Fruit fly (Drosophila melanogaster) whole organism, embryonic: ENCODE results near the gene CG9302.
A peak's percentile ranks its signal among the peaks of the same experiment; 100 is the strongest.

Experiments used
- Adf1 ChIP-seq: fragments of 200-800 bp; sonication (Bioruptor generic); IDR thresholded peaks from 2 replicates; pipeline ENCODE4 v1.3.6; 2022; ENCODE audit warnings: missing biosample characterization, missing genetic modification characterization
- Awh ChIP-seq: fragments of 200-800 bp; sonication (Bioruptor generic); IDR thresholded peaks from 2 replicates; pipeline ENCODE4, ENCODE4 v1.3.6; 2022; ENCODE audit warnings: missing biosample characterization, missing genetic modification characterization
- CG12659 ChIP-seq: fragments of 200-800 bp; sonication (Bioruptor generic); optimal IDR thresholded peaks from 3 replicates; lab custom pipeline; 2017; ENCODE audit warnings: mild to moderate bottlenecking, missing biosample characterization, missing genetic modification reagents, missing genetic modification characterization
- CG12744 ChIP-seq: fragments of 200-800 bp; sonication (Bioruptor generic); optimal IDR thresholded peaks from 2 replicates; lab custom pipeline; 2016; ENCODE audit warnings: missing biosample characterization, missing genetic modification characterization
- CG12769 ChIP-seq: fragments of 200-800 bp; sonication (Bioruptor generic); optimal IDR thresholded peaks from 2 replicates; lab custom pipeline; 2019; ENCODE audit warnings: missing biosample characterization, mild to moderate bottlenecking, missing genetic modification characterization, moderate library complexity
- CG12942 ChIP-seq: fragments of 200-800 bp; sonication (Bioruptor generic); optimal IDR thresholded peaks from 3 replicates; lab custom pipeline; 2016; ENCODE audit warnings: missing biosample characterization, missing genetic modification characterization
- CG13123 ChIP-seq: fragments of 200-800 bp; sonication (Bioruptor generic); optimal IDR thresholded peaks from 2 replicates; lab custom pipeline; 2016; ENCODE audit warnings: missing biosample characterization, missing genetic modification characterization
- CG13775 ChIP-seq: fragments of 200-800 bp; sonication (Bioruptor generic); optimal IDR thresholded peaks from 3 replicates; lab custom pipeline; 2017; ENCODE audit warnings: missing biosample characterization, mild to moderate bottlenecking, missing genetic modification characterization
- CG15011 ChIP-seq: fragments of 200-800 bp; sonication (Bioruptor generic); optimal IDR thresholded peaks from 3 replicates; lab custom pipeline; 2018; ENCODE audit warnings: missing biosample characterization, mild to moderate bottlenecking, missing genetic modification characterization
- CG15269 ChIP-seq: fragments of 200-800 bp; sonication (Bioruptor generic); optimal IDR thresholded peaks from 2 replicates; lab custom pipeline; 2018; ENCODE audit warnings: missing biosample characterization, mild to moderate bottlenecking, missing genetic modification characterization, moderate library complexity
- CG18011 ChIP-seq: fragments of 200-800 bp; sonication (Bioruptor generic); optimal IDR thresholded peaks from 2 replicates; lab custom pipeline; 2017; ENCODE audit warnings: missing biosample characterization, missing genetic modification characterization, mild to moderate bottlenecking, moderate library complexity, missing genotype
- CG30403 ChIP-seq: fragments of 200-800 bp; sonication (Bioruptor generic); optimal IDR thresholded peaks from 3 replicates; lab custom pipeline; 2016; ENCODE audit warnings: missing biosample characterization, missing genetic modification characterization
- CG4820 ChIP-seq: fragments of 200-800 bp; sonication (Bioruptor generic); optimal IDR thresholded peaks from 3 replicates; lab custom pipeline; 2016; ENCODE audit warnings: missing biosample characterization, missing genetic modification characterization
- CG6254 ChIP-seq: fragments of 200-800 bp; sonication (Bioruptor generic); optimal IDR thresholded peaks from 3 replicates; lab custom pipeline; 2017; ENCODE audit warnings: mild to moderate bottlenecking, missing biosample characterization, missing genetic modification reagents, missing genetic modification characterization
- CG6791 ChIP-seq: fragments of 200-800 bp; sonication (Bioruptor generic); IDR thresholded peaks from 3 replicates; pipeline ENCODE4 v1.3.6; 2022; ENCODE audit warnings: missing biosample characterization, missing genetic modification characterization; ENCODE audit not compliant: partially characterized antibody
- CG7271 ChIP-seq: fragments of 200-800 bp; sonication (Bioruptor generic); optimal IDR thresholded peaks from 2 replicates; lab custom pipeline; 2018; ENCODE audit warnings: missing biosample characterization, mild to moderate bottlenecking, missing genetic modification characterization, moderate library complexity
- CG8089 ChIP-seq: fragments of 200-800 bp; sonication (Bioruptor generic); optimal IDR thresholded peaks from 3 replicates; lab custom pipeline; 2016; ENCODE audit warnings: missing biosample characterization, missing genetic modification characterization
- CG8765 ChIP-seq: fragments of 200-800 bp; sonication (Bioruptor generic); IDR thresholded peaks from 2 replicates; pipeline ENCODE4 v1.3.6; 2022; ENCODE audit warnings: missing biosample characterization, missing genetic modification characterization
- CG9797 ChIP-seq: fragments of 200-800 bp; sonication (Bioruptor generic); optimal IDR thresholded peaks from 3 replicates; lab custom pipeline; 2018; ENCODE audit warnings: missing biosample characterization, mild to moderate bottlenecking, missing genetic modification characterization
- CG9876 ChIP-seq: fragments of 200-800 bp; sonication (Bioruptor generic); optimal IDR thresholded peaks from 2 replicates; lab custom pipeline; 2016; ENCODE audit warnings: missing biosample characterization, missing genetic modification characterization
- D19A ChIP-seq: fragments of 200-800 bp; optimal IDR thresholded peaks from 3 replicates; lab custom pipeline; 2019; ENCODE audit warnings: missing biosample characterization, mild to moderate bottlenecking, missing genetic modification characterization, moderate library complexity
- Dref ChIP-seq: fragments of 200-800 bp; sonication (Bioruptor generic); IDR thresholded peaks from 2 replicates; pipeline ENCODE4 v1.3.6; 2022; ENCODE audit warnings: missing biosample characterization, missing genetic modification characterization
- Drgx ChIP-seq: fragments of 200-800 bp; sonication (Bioruptor generic); IDR thresholded peaks from 2 replicates; pipeline ENCODE4 v1.3.6; 2022; ENCODE audit warnings: missing biosample characterization, missing genetic modification characterization
- Fer2 ChIP-seq: fragments of 200-800 bp; sonication (Bioruptor generic); optimal IDR thresholded peaks from 2 replicates; lab custom pipeline; 2018; ENCODE audit warnings: missing biosample characterization, mild to moderate bottlenecking, missing genetic modification characterization, moderate library complexity
- HLH3B ChIP-seq: fragments of 200-800 bp; sonication (Bioruptor generic); IDR thresholded peaks from 2 replicates; pipeline ENCODE4 v1.3.6; 2022; ENCODE audit warnings: missing biosample characterization, missing genetic modification characterization
- NC2α ChIP-seq: fragments of 200-800 bp; sonication (Bioruptor generic); optimal IDR thresholded peaks from 2 replicates; lab custom pipeline; 2016; ENCODE audit warnings: missing biosample characterization, missing genetic modification characterization
- Nf-YC ChIP-seq: fragments of 200-800 bp; optimal IDR thresholded peaks from 3 replicates; lab custom pipeline; 2019; ENCODE audit warnings: missing biosample characterization, mild to moderate bottlenecking, missing genetic modification characterization, moderate library complexity
- Pdp1 ChIP-seq, 2 experiments: fragments of 200-800 bp; sonication (Bioruptor generic); optimal IDR thresholded peaks; 3 replicates each; lab custom pipeline; 2016; ENCODE audit warnings: missing biosample characterization in 2 of 2, missing genetic modification characterization in 2 of 2, mild to moderate bottlenecking in 1 of 2, moderate library complexity in 1 of 2
- Side ChIP-seq: fragments of 200-800 bp; sonication (Bioruptor generic); optimal IDR thresholded peaks from 2 replicates; lab custom pipeline; 2016; ENCODE audit warnings: missing biosample characterization, missing genetic modification characterization
- ab ChIP-seq: fragments of 200-800 bp; sonication (Bioruptor generic); optimal IDR thresholded peaks from 2 replicates; lab custom pipeline; 2016; ENCODE audit warnings: missing biosample characterization, missing genetic modification characterization
- ase ChIP-seq: fragments of 200-800 bp; sonication (Bioruptor generic); IDR thresholded peaks from 3 replicates; pipeline ENCODE4 v1.3.6; 2022; ENCODE audit warnings: missing biosample characterization, missing genetic modification characterization
- bbx ChIP-seq: fragments of 200-800 bp; sonication (Bioruptor generic); IDR thresholded peaks from 2 replicates; pipeline ENCODE4 v1.3.6; 2022; ENCODE audit warnings: missing biosample characterization, missing genetic modification characterization; ENCODE audit not compliant: partially characterized antibody
- br ChIP-seq: fragments of >200 bp; optimal IDR thresholded peaks from 2 replicates; lab custom pipeline; 2017
- cwo ChIP-seq: fragments of 200-800 bp; sonication (Bioruptor generic); optimal IDR thresholded peaks from 3 replicates; lab custom pipeline; 2017; ENCODE audit warnings: missing biosample characterization, missing genetic modification characterization, mild to moderate bottlenecking, moderate library complexity, missing genetic modification reagents
- ems ChIP-seq: fragments of 200-800 bp; sonication (Bioruptor generic); optimal IDR thresholded peaks from 3 replicates; lab custom pipeline; 2016; ENCODE audit warnings: missing biosample characterization, missing genetic modification characterization
- eyg ChIP-seq: fragments of 200-800 bp; sonication (Bioruptor generic); optimal IDR thresholded peaks from 3 replicates; lab custom pipeline; 2016; ENCODE audit warnings: missing biosample characterization, missing genetic modification characterization
- fd102C ChIP-seq: fragments of 200-800 bp; sonication (Bioruptor generic); optimal IDR thresholded peaks from 2 replicates; lab custom pipeline; 2018; ENCODE audit warnings: missing biosample characterization, mild to moderate bottlenecking, missing genetic modification characterization, moderate library complexity
- fd96Cb ChIP-seq: fragments of 200-800 bp; sonication (Bioruptor generic); optimal IDR thresholded peaks from 2 replicates; lab custom pipeline; 2018; ENCODE audit warnings: missing biosample characterization, mild to moderate bottlenecking, missing genetic modification characterization, moderate library complexity
- ftz-f1 ChIP-seq: fragments of 200-800 bp; sonication (Bioruptor generic); optimal IDR thresholded peaks from 2 replicates; lab custom pipeline; 2016; ENCODE audit warnings: missing biosample characterization, missing genetic modification characterization
- fu2 ChIP-seq: fragments of 200-800 bp; sonication (Bioruptor generic); optimal IDR thresholded peaks from 2 replicates; lab custom pipeline; 2016; ENCODE audit warnings: missing biosample characterization, missing genetic modification characterization
- gcm ChIP-seq: fragments of 200-800 bp; sonication (Bioruptor generic); optimal IDR thresholded peaks from 2 replicates; lab custom pipeline; 2019; ENCODE audit warnings: missing biosample characterization, mild to moderate bottlenecking, missing genetic modification characterization, moderate library complexity
- grn ChIP-seq: fragments of 200-800 bp; sonication (Bioruptor generic); optimal IDR thresholded peaks from 3 replicates; lab custom pipeline; 2017; ENCODE audit warnings: missing biosample characterization, missing genetic modification characterization
- jigr1 ChIP-seq: fragments of 200-800 bp; sonication (Bioruptor generic); IDR thresholded peaks from 3 replicates; pipeline ENCODE4 v1.3.6; 2022; ENCODE audit warnings: missing biosample characterization, missing genetic modification characterization
- jing ChIP-seq: fragments of 200-800 bp; sonication (Bioruptor generic); optimal IDR thresholded peaks from 2 replicates; lab custom pipeline; 2018; ENCODE audit warnings: missing biosample characterization, mild to moderate bottlenecking, missing genetic modification characterization
- nerfin-2 ChIP-seq: fragments of 200-800 bp; sonication (Bioruptor generic); IDR thresholded peaks from 2 replicates; pipeline ENCODE4 v1.3.6; 2022; ENCODE audit warnings: missing biosample characterization, missing genetic modification characterization; ENCODE audit not compliant: partially characterized antibody
- pum ChIP-seq: fragments of 200-800 bp; sonication (Bioruptor generic); optimal IDR thresholded peaks from 2 replicates; lab custom pipeline; 2016; ENCODE audit warnings: missing biosample characterization, missing genetic modification characterization
- tup ChIP-seq: fragments of 200-800 bp; sonication (Bioruptor generic); optimal IDR thresholded peaks from 2 replicates; lab custom pipeline; 2016; ENCODE audit warnings: missing biosample characterization, mild to moderate bottlenecking, missing genetic modification characterization, moderate library complexity
- tx ChIP-seq: fragments of 200-800 bp; sonication (Bioruptor generic); optimal IDR thresholded peaks from 2 replicates; lab custom pipeline; 2016; ENCODE audit warnings: missing biosample characterization, missing genetic modification characterization
- unc-4 ChIP-seq: fragments of 200-800 bp; sonication (Bioruptor generic); IDR thresholded peaks from 2 replicates; pipeline ENCODE4 v1.3.6; 2022; ENCODE audit warnings: missing biosample characterization, missing genetic modification characterization; ENCODE audit not compliant: partially characterized antibody
- usp ChIP-seq: fragments of >200 bp; optimal IDR thresholded peaks from 2 replicates; lab custom pipeline; 2017; ENCODE audit warnings: missing biosample characterization, missing genetic modification characterization
- wek ChIP-seq: fragments of 200-800 bp; sonication (Bioruptor generic); optimal IDR thresholded peaks from 3 replicates; lab custom pipeline; 2018; ENCODE audit warnings: missing biosample characterization, mild to moderate bottlenecking, missing genetic modification characterization, moderate library complexity

Gene CG9302

dm6 chr2L:13368940-13369339, 9.4 kb downstream of the CG9302 start, which contains the start of gene CG31855 (continued):
- TF ChIP-seq usp (GFP tag; lab: Kevin White, UChicago) (no peak), gcm (peak; percentile 68), CG6791 (0 out of 3 replicates have a peak, but pooled peaks have one; percentile 16), fd96Cb (tag; lab: Kevin White, UChicago) (peak; percentile 61), Fer2 (tag; lab: Kevin White, UChicago) (peak; percentile 79), CG12942 (peak; percentile 82), CG15011 (GFP tag; lab: Kevin White, UChicago) (peak; percentile 46), pum (GFP tag; lab: Kevin White, UChicago) (peak; percentile 81), CG30403 (GFP tag; lab: Kevin White, UChicago) (peak; percentile 90), nerfin-2 (no peak), CG15269 (tag; lab: Kevin White, UChicago) (peak; percentile 85), Nf-YC (tag; lab: Kevin White, UChicago) (peak; percentile 66), CG8765 (no peak; the same call in 1 of the 2 replicates), CG9797 (GFP tag; lab: Kevin White, UChicago) (no peak), unc-4 (no peak), CG12769 (tag; lab: Kevin White, UChicago) (no peak), CG7271 (tag; lab: Kevin White, UChicago) (peak; percentile 33), Drgx (peak; percentile 51; the same call in 1 of the 2 replicates), grn (GFP tag; lab: Kevin White, UChicago) (no peak), jigr1 (GFP tag; lab: Robert Waterston, UW) (no peak), br (lab: Kevin White, UChicago) (no peak), cwo (GFP tag; lab: Kevin White, UChicago) (peak; percentile 68), HLH3B (GFP tag; lab: Robert Waterston, UW) (peak; percentile 82), CG18011 (GFP tag; lab: Kevin White, UChicago) (peak; percentile 77), tx (GFP tag; lab: Kevin White, UChicago) (peak; percentile 68), CG6254 (GFP tag; lab: Kevin White, UChicago) (peak; percentile 17), NC2α (GFP tag; lab: Kevin White, UChicago) (no peak), Adf1 (GFP tag; lab: Robert Waterston, UW) (no peak; the same call in 1 of the 2 replicates), ase (GFP tag; lab: Robert Waterston, UW) (peak; percentile 86), ab (peak; percentile 59), CG13775 (GFP tag; lab: Kevin White, UChicago) (peak; percentile 59), Side (GFP tag; lab: Kevin White, UChicago) (peak; percentile 64), fd102C (GFP tag; lab: Kevin White, UChicago) (peak; percentile 21), eyg (peak; percentile 41), CG12659 (GFP tag; lab: Kevin White, UChicago) (peak; percentile 91), Dref (0 out of 2 replicates have a peak, but pooled peaks have one; percentile 25), jing (GFP tag; lab: Kevin White, UChicago) (no peak), bbx (GFP tag; lab: Robert Waterston, UW) (no peak), CG8089 (GFP tag; lab: Kevin White, UChicago) (peak; percentile 43), tup (GFP tag; lab: Kevin White, UChicago) (peak; percentile 67), D19A (tag; lab: Kevin White, UChicago) (peak; percentile 56), ftz-f1 (GFP tag; lab: Kevin White, UChicago) (no peak), CG13123 (GFP tag; lab: Kevin White, UChicago) (peak; percentile 82), ems (GFP tag; lab: Kevin White, UChicago) (peak; percentile 86), fu2 (GFP tag; lab: Kevin White, UChicago) (peak; percentile 69), CG9876 (GFP tag; lab: Kevin White, UChicago) (peak; percentile 15), Pdp1 (GFP tag; optimal IDR thresholded peaks at IDR 0.05; lab: Kevin White, UChicago) (peak; percentile 71 to 79), wek (GFP tag; lab: Kevin White, UChicago) (peak; percentile 22), CG4820 (peak; percentile 59), CG12744 (GFP tag; lab: Kevin White, UChicago) (peak; percentile 63), Awh (peak; percentile 46; the same call in 1 of the 2 replicates)
